Fruit fly (Drosophila melanogaster): ENCODE data around the gene CG8927.
A peak's percentile ranks its signal among the peaks of the same experiment; 100 is the strongest.

Gene CG8927

dm6 chr3R:16230080-16230670 is 49.4 kb downstream of the CG8927 start:
- TF ChIP-seq h (GFP tag; optimal IDR thresholded peaks at IDR 0.05) (peak; percentile 19), pan (optimal IDR thresholded peaks at IDR 0.05) (no peak), Myc (optimal IDR thresholded peaks at IDR 0.05) (no peak), usp (GFP tag; optimal IDR thresholded peaks at IDR 0.05) (no peak), Rel (GFP tag; optimal IDR thresholded peaks at IDR 0.05) (no peak), Rel (tag; optimal IDR thresholded peaks at IDR 0.05) (peak; percentile 14), sage (GFP tag; optimal IDR thresholded peaks at IDR 0.05) (no peak), Hr78 (GFP tag; optimal IDR thresholded peaks at IDR 0.05) (no peak), N (GFP tag; optimal IDR thresholded peaks at IDR 0.05) (no peak), Hnf4 (GFP tag; optimal IDR thresholded peaks at IDR 0.05) (peak; percentile 1), tai (GFP tag; optimal IDR thresholded peaks at IDR 0.05) (no peak)

dm6 chr3R:16231385-16232307 is 50.8 kb downstream of the CG8927 start:
- TF ChIP-seq Vsx2 (GFP tag; optimal IDR thresholded peaks at IDR 0.05; ENCODE audit: partially characterized antibody), result peak; percentile 30
- peak; percentile 73 for TF ChIP-seq h (GFP tag; optimal IDR thresholded peaks at IDR 0.05)
- TF ChIP-seq ey (GFP tag; optimal IDR thresholded peaks at IDR 0.05), result peak; percentile 76
- peak; percentile 45 for TF ChIP-seq tai (GFP tag; optimal IDR thresholded peaks at IDR 0.05)
- TF ChIP-seq woc (GFP tag; optimal IDR thresholded peaks at IDR 0.05), result peak; percentile 65
- peak; percentile 52 for TF ChIP-seq dmrt93B (GFP tag; optimal IDR thresholded peaks at IDR 0.05)
- TF ChIP-seq CrebA (GFP tag; optimal IDR thresholded peaks at IDR 0.05; ENCODE audit: borderline replicate concordance), result no peak
- no peak for TF ChIP-seq Abd-B (GFP tag; optimal IDR thresholded peaks at IDR 0.05)
- peak; percentile 51 for TF ChIP-seq Rel (GFP tag; optimal IDR thresholded peaks at IDR 0.05)
- peak; percentile 64 for TF ChIP-seq Rel (tag; optimal IDR thresholded peaks at IDR 0.05)
- peak in 1 of 2 experiments; percentile 75 for TF ChIP-seq foxo (GFP tag; optimal IDR thresholded peaks at IDR 0.05)
- no peak for TF ChIP-seq N (GFP tag; optimal IDR thresholded peaks at IDR 0.05)
- TF ChIP-seq rgr (GFP tag; optimal IDR thresholded peaks at IDR 0.05), result peak; percentile 57
- peak; percentile 43 for TF ChIP-seq Sp1 (GFP tag; optimal IDR thresholded peaks at IDR 0.05)
- no peak for TF ChIP-seq sage (GFP tag; optimal IDR thresholded peaks at IDR 0.05)
- TF ChIP-seq brk (GFP tag; optimal IDR thresholded peaks at IDR 0.05), result peak; percentile 41
- peak; percentile 66 for TF ChIP-seq HLH106 (tag; optimal IDR thresholded peaks at IDR 0.05)
- TF ChIP-seq Hr78 (GFP tag; optimal IDR thresholded peaks at IDR 0.05), result no peak
- TF ChIP-seq lola (GFP tag; optimal IDR thresholded peaks at IDR 0.05), result no peak
- TF ChIP-seq OdsH (GFP tag; optimal IDR thresholded peaks at IDR 0.05), result peak; percentile 58
- peak; percentile 26 for TF ChIP-seq CG9705 (GFP tag; optimal IDR thresholded peaks at IDR 0.05)
- peak; percentile 35 for TF ChIP-seq Dfd (GFP tag; optimal IDR thresholded peaks at IDR 0.05)
- TF ChIP-seq pan (optimal IDR thresholded peaks at IDR 0.05), result no peak
- TF ChIP-seq Mio (GFP tag; optimal IDR thresholded peaks at IDR 0.05), result no peak
- TF ChIP-seq CG32264 (GFP tag; optimal IDR thresholded peaks at IDR 0.05), result no peak
- peak; percentile 32 for TF ChIP-seq Hr83 (GFP tag; optimal IDR thresholded peaks at IDR 0.05; ENCODE audit: poor library complexity, severe bottlenecking)
- TF ChIP-seq GATAd (GFP tag; optimal IDR thresholded peaks at IDR 0.05), result no peak
- TF ChIP-seq Dif (GFP tag; optimal IDR thresholded peaks at IDR 0.05; ENCODE audit: partially characterized antibody), result no peak
- TF ChIP-seq fru (GFP tag; optimal IDR thresholded peaks at IDR 0.05), result peak; percentile 78
- no peak for TF ChIP-seq Jra (GFP tag; optimal IDR thresholded peaks at IDR 0.05)
- peak; percentile 52 for TF ChIP-seq br (GFP tag; optimal IDR thresholded peaks at IDR 0.05)
- TF ChIP-seq usp (GFP tag; optimal IDR thresholded peaks at IDR 0.05), result no peak
- no peak for TF ChIP-seq Hnf4 (GFP tag; optimal IDR thresholded peaks at IDR 0.05)
- no peak for TF ChIP-seq Myc (optimal IDR thresholded peaks at IDR 0.05)
- no peak for TF ChIP-seq dsf (GFP tag; optimal IDR thresholded peaks at IDR 0.05; ENCODE audit: borderline replicate concordance)
- TF ChIP-seq dl (GFP tag; optimal IDR thresholded peaks at IDR 0.05; ENCODE audit: insufficient read depth in 1 of 2, partially characterized antibody in 2 of 2), result no peak
- TF ChIP-seq sv (GFP tag; optimal IDR thresholded peaks at IDR 0.05), result peak; percentile 74
- TF ChIP-seq jim (GFP tag; optimal IDR thresholded peaks at IDR 0.05), result peak; percentile 31
- TF ChIP-seq psq (GFP tag; optimal IDR thresholded peaks at IDR 0.05), result peak; percentile 99

Measured in whole organism, wandering third instar larva.